Worm (Caenorhabditis elegans): ENCODE data around the gene F36H12.4.
"Not testable (repeated sequence)": the region's sequence is repeated elsewhere in the genome, so short reads cannot be mapped to it uniquely, and the experiment has no call there.

ce11 chrIV:5299138-5299537, 30.2 kb downstream of the F36H12.4 start:
- not testable (repeated sequence) for TF ChIP-seq ceh-91 (GFP tag; IDR thresholded peaks at IDR 0.05); atf-7 (tag; optimal IDR thresholded peaks at IDR 0.05); F55B11.4 (tag; optimal IDR thresholded peaks at IDR 0.05; ENCODE audit: borderline replicate concordance, insufficient read depth); unc-130 (GFP tag; optimal IDR thresholded peaks at IDR 0.05); nhr-120 (GFP tag; IDR thresholded peaks at IDR 0.05); efl-1 (GFP tag; optimal IDR thresholded peaks at IDR 0.05); madf-3 (GFP tag; IDR thresholded peaks at IDR 0.05)

Measured in whole organism, young adult.